Worm (Caenorhabditis elegans) whole organism, L4 larva: ENCODE measurements around the gene pqn-68.

Experiments
- F26F4.8 ChIP-seq: fragments of 200-800 bp; sonication (Bioruptor generic); conservative IDR thresholded peaks from 2 replicates; pipeline ENCODE4 v1.3.6; 2022; ENCODE audit warnings: missing genetic modification characterization, missing compliant biosample characterization
- aha-1 ChIP-seq: fragments of 150-350 bp; peaks from one replicate; lab custom pipeline; 2014; ENCODE audit warnings: missing biosample characterization, missing genetic modification characterization
- egl-27 ChIP-seq: sonication (generic microtip); optimal IDR thresholded peaks from 3 replicates; lab custom pipeline; 2017; ENCODE audit warnings: missing biosample characterization, missing genetic modification reagents, missing genetic modification characterization
- lin-29 ChIP-seq: fragments of 200-800 bp; sonication (Bioruptor generic); IDR thresholded peaks from 2 replicates; pipeline ENCODE4 v1.3.6; 2022; ENCODE audit warnings: missing genetic modification reagents, missing genetic modification characterization, missing compliant biosample characterization
- mdl-1 ChIP-seq, 2 experiments: fragments of 150-350 bp in 1 of 2; sonication (generic microtip) in 1 of 2; optimal IDR thresholded peaks; 2 replicates each; lab custom pipeline; 2014 to 2017; ENCODE audit warnings: missing biosample characterization in 2 of 2, missing genetic modification characterization in 2 of 2
- set-16 ChIP-seq: fragments of 200-800 bp; sonication (Bioruptor generic); IDR thresholded peaks from 2 replicates; pipeline ENCODE4 v1.3.6; 2022; ENCODE audit warnings: missing genetic modification reagents, missing genetic modification characterization, missing compliant biosample characterization
- unc-130 ChIP-seq: sonication (generic microtip); optimal IDR thresholded peaks from 2 replicates; lab custom pipeline; 2016; ENCODE audit warnings: missing genetic modification reagents, missing genetic modification characterization, missing compliant biosample characterization
- zfp-2 ChIP-seq: sonication (generic microtip); optimal IDR thresholded peaks from 2 replicates; lab custom pipeline; 2016; ENCODE audit warnings: mild to moderate bottlenecking, missing genetic modification characterization, missing compliant biosample characterization

DNA sequence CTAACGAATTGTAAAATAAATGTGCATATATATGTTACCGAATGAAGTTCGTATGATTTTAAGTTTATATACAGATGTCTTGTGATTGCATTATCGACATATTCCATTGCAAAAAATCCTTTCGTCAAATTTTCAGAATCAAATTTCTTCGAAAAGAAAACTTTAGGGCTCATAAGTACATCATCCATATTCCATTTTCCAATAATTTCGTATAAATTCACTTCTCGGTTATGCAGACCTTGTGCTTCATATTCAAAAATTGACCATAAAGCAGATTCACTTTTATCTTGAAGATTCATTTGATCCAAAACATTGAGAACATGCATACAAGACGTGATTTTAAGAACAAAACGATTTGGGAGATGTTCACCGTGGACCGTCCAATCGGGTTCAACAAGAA, 9.0 kb upstream of the pqn-68 start:
- no peak for TF ChIP-seq egl-27 (tag; lab: Kevin White, UChicago)
- no peak for TF ChIP-seq set-16 (GFP tag; lab: Robert Waterston, UW)
- TF ChIP-seq mdl-1 (tag; optimal IDR thresholded peaks at IDR 0.05; lab: Kevin White, UChicago): no peak
- TF ChIP-seq F26F4.8 (GFP tag; lab: Robert Waterston, UW): no peak
- TF ChIP-seq aha-1 (tag; lab: Kevin White, UChicago): no peak
- no peak for TF ChIP-seq lin-29
- TF ChIP-seq unc-130 (GFP tag; lab: Kevin White, UChicago): no peak
- no peak for TF ChIP-seq zfp-2 (tag; lab: Kevin White, UChicago)
